Worm (Caenorhabditis elegans) whole organism, early embryonic: ENCODE data around the gene npp-27.

Experiments
- B0310.2 ChIP-seq: sonication (generic microtip); optimal IDR thresholded peaks from 2 replicates; lab custom pipeline; 2016; ENCODE audit warnings: mild to moderate bottlenecking, missing genetic modification characterization, missing compliant biosample characterization
- aly-1 ChIP-seq: sonication (generic microtip); optimal IDR thresholded peaks from 2 replicates; lab custom pipeline; 2016; ENCODE audit warnings: missing genetic modification characterization, missing compliant biosample characterization
- ama-1 ChIP-seq: fragments of 150-350 bp; optimal IDR thresholded peaks from 2 replicates; lab custom pipeline; 2014
- ceh-13 ChIP-seq: fragments of 200-800 bp; sonication (Bioruptor generic); optimal IDR thresholded peaks from 2 replicates; lab custom pipeline; 2018; ENCODE audit warnings: mild to moderate bottlenecking, missing genetic modification characterization, missing compliant biosample characterization
- flt-1 ChIP-seq: fragments of 200-800 bp; sonication (Bioruptor generic); IDR thresholded peaks from 2 replicates; pipeline ENCODE4 v1.3.6; 2022; ENCODE audit warnings: missing genetic modification characterization, missing compliant biosample characterization
- hmbx-1 ChIP-seq: sonication (generic microtip); optimal IDR thresholded peaks from 2 replicates; lab custom pipeline; 2016; ENCODE audit warnings: mild to moderate bottlenecking, missing genetic modification characterization, missing compliant biosample characterization
- hmg-4 ChIP-seq: fragments of 200-800 bp; sonication (Bioruptor generic); optimal IDR thresholded peaks from 2 replicates; lab custom pipeline; 2018; ENCODE audit warnings: mild to moderate bottlenecking, missing genetic modification characterization, missing compliant biosample characterization
- pes-1 ChIP-seq: fragments of 200-800 bp; sonication (Bioruptor generic); IDR thresholded peaks from 2 replicates; pipeline ENCODE4 v1.3.6; 2022; ENCODE audit warnings: missing genetic modification reagents, missing genetic modification characterization, missing compliant biosample characterization
- scrt-1 ChIP-seq: fragments of 200-800 bp; sonication (Bioruptor generic); IDR thresholded peaks from 2 replicates; pipeline ENCODE4 v1.3.6; 2022; ENCODE audit warnings: missing genetic modification characterization, missing compliant biosample characterization
- tbx-37 ChIP-seq: fragments of 200-800 bp; sonication (Bioruptor generic); conservative IDR thresholded peaks from 2 replicates; pipeline ENCODE4 v1.3.6; 2022; ENCODE audit warnings: missing genetic modification reagents, missing genetic modification characterization, missing compliant biosample characterization
- tra-4 ChIP-seq: sonication (generic microtip); optimal IDR thresholded peaks from 2 replicates; lab custom pipeline; 2017; ENCODE audit warnings: missing genetic modification characterization, missing compliant biosample characterization

DNA sequence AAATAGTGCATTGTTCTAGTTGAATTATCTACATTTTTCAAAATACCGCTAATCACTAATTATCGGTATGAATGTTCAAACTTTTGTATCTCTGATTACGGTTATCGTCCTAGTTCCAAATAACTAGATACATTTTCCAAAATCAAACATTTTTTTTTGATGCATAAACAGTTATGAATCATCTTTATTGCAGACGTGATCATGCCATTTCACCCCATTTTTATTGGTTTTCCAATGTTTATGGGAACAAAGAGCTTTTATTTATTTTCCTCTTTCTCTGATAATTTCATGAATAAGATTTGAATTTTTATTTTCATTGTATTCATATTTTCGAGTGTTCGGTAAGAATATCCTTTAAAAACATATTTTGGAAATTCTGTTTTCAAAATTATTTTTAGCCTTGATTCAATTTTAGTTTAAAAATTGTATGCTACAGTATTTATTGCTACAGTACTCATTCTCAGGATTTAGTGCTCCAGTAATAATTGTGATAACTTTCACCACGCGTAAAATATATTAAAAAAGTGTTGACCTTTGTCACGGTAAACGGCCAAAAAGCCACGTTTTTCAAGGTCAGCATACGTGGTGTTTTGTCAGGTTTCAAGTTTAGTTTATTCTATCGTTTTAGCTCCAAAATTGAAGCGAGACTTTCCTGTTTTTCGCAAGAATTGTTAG lies 46.7 kb upstream of the npp-27 start, which contains the start of gene csr-1:
- no peak for TF ChIP-seq aly-1 (tag; lab: Kevin White, UChicago)
- TF ChIP-seq hmg-4 (GFP tag; lab: Kevin White, UChicago): no peak
- no peak for TF ChIP-seq ama-1 (lab: Kevin White, UChicago)
- no peak for TF ChIP-seq hmbx-1 (tag; lab: Kevin White, UChicago)
- no peak for TF ChIP-seq tbx-37 (GFP tag; lab: Robert Waterston, UW)
- no peak for TF ChIP-seq tra-4 (tag; lab: Kevin White, UChicago)
- TF ChIP-seq ceh-13 (GFP tag; lab: Kevin White, UChicago): no peak
- no peak for TF ChIP-seq B0310.2 (tag; lab: Kevin White, UChicago)
- no peak for TF ChIP-seq pes-1 (GFP tag; lab: Robert Waterston, UW)
- TF ChIP-seq scrt-1: no peak
- TF ChIP-seq flt-1: no peak
